Worm (Caenorhabditis elegans): ENCODE data around the gene F14H12.17.

ce11 chrX:4343915-4344314 is 19.2 kb downstream of the F14H12.17 start, which contains the start of gene F14H12.3:
- TF ChIP-seq nhr-76 (tag; optimal IDR thresholded peaks at IDR 0.05) (no peak), elt-2 (tag; optimal IDR thresholded peaks at IDR 0.05) (no peak), sptf-1 (tag; optimal IDR thresholded peaks at IDR 0.05) (no peak), lin-35 (GFP tag; optimal IDR thresholded peaks at IDR 0.05) (no peak), mep-1 (tag; optimal IDR thresholded peaks at IDR 0.05) (no peak), lsy-2 (tag; optimal IDR thresholded peaks at IDR 0.05) (no peak), mef-2 (tag; optimal IDR thresholded peaks at IDR 0.05) (no peak), ceh-82 (tag; optimal IDR thresholded peaks at IDR 0.05) (no peak), nhr-12 (tag; optimal IDR thresholded peaks at IDR 0.05) (no peak)

Measured in whole organism, L1 larva.